Worm (Caenorhabditis elegans) whole organism, midembryonic: ENCODE measurements around the gene M163.22.

Experiments
- T22C8.4 ChIP-seq: fragments of 200-800 bp; sonication (Bioruptor generic); IDR thresholded peaks from 2 replicates; pipeline ENCODE4 v1.3.6; 2022; ENCODE audit warnings: missing genetic modification characterization, missing compliant biosample characterization
- cog-1 ChIP-seq: sonication (generic microtip); optimal IDR thresholded peaks from 2 replicates; lab custom pipeline; 2016; ENCODE audit warnings: missing genetic modification characterization, missing compliant biosample characterization
- flt-1 ChIP-seq: fragments of 200-800 bp; sonication (Bioruptor generic); IDR thresholded peaks from 2 replicates; pipeline ENCODE4 v1.3.6; 2022; ENCODE audit warnings: missing genetic modification characterization, missing compliant biosample characterization
- klf-2 ChIP-seq: fragments of 200-800 bp; sonication (Bioruptor generic); conservative IDR thresholded peaks from 2 replicates; pipeline ENCODE4 v1.3.6; 2022; ENCODE audit warnings: missing genetic modification reagents, missing genetic modification characterization, missing compliant biosample characterization
- med-1 ChIP-seq: sonication (generic microtip); optimal IDR thresholded peaks from 2 replicates; lab custom pipeline; 2017; ENCODE audit warnings: missing genetic modification characterization, mild to moderate bottlenecking, missing compliant biosample characterization, antibody characterized with exemption, missing genetic modification reagents; ENCODE audit not compliant: insufficient read depth
- ref-1 ChIP-seq: fragments of 200-800 bp; sonication (Bioruptor generic); conservative IDR thresholded peaks from 2 replicates; pipeline ENCODE4 v1.3.6; 2022; ENCODE audit warnings: missing genetic modification reagents, missing genetic modification characterization, missing compliant biosample characterization
- ztf-23 ChIP-seq: fragments of 200-800 bp; sonication (Bioruptor generic); IDR thresholded peaks from 2 replicates; pipeline ENCODE4 v1.3.6; 2022; ENCODE audit warnings: missing genetic modification reagents, missing genetic modification characterization, missing compliant biosample characterization
- ztf-29 ChIP-seq: fragments of 200-800 bp; sonication (Bioruptor generic); IDR thresholded peaks from 2 replicates; pipeline ENCODE4 v1.3.6; 2022; ENCODE audit warnings: missing genetic modification reagents, missing genetic modification characterization, missing compliant biosample characterization

- TF ChIP-seq flt-1 (no peak), cog-1 (no peak), ztf-23 (GFP tag; lab: Robert Waterston, UW) (no peak), ref-1 (GFP tag; lab: Robert Waterston, UW) (no peak), klf-2 (GFP tag; lab: Robert Waterston, UW) (no peak), med-1 (no peak), T22C8.4 (GFP tag; lab: Robert Waterston, UW) (no peak), ztf-29 (GFP tag; lab: Robert Waterston, UW) (no peak)
These were observed 34.8 kb downstream of the M163.22 start for ce11 chrX:14500422-14501058.
